Worm (Caenorhabditis elegans) whole organism, early embryonic: ENCODE data around the gene dagl-2.

ENCODE experiments used
- B0310.2 ChIP-seq: sonication (generic microtip); optimal IDR thresholded peaks from 2 replicates; lab custom pipeline; 2016; ENCODE audit warnings: mild to moderate bottlenecking, missing genetic modification characterization, missing compliant biosample characterization
- F13C5.2 ChIP-seq: sonication (generic microtip); optimal IDR thresholded peaks from 2 replicates; lab custom pipeline; 2017; ENCODE audit warnings: mild to moderate bottlenecking, missing genetic modification characterization, inconsistent platforms, missing compliant biosample characterization
- aly-1 ChIP-seq: sonication (generic microtip); optimal IDR thresholded peaks from 2 replicates; lab custom pipeline; 2016; ENCODE audit warnings: missing genetic modification characterization, missing compliant biosample characterization
- ama-1 ChIP-seq: fragments of 150-350 bp; optimal IDR thresholded peaks from 2 replicates; lab custom pipeline; 2014
- ceh-13 ChIP-seq: fragments of 200-800 bp; sonication (Bioruptor generic); optimal IDR thresholded peaks from 2 replicates; lab custom pipeline; 2018; ENCODE audit warnings: mild to moderate bottlenecking, missing genetic modification characterization, missing compliant biosample characterization
- ceh-36 ChIP-seq: sonication (generic microtip); optimal IDR thresholded peaks from 2 replicates; lab custom pipeline; 2016; ENCODE audit warnings: missing genetic modification characterization, inconsistent platforms, missing compliant biosample characterization
- flt-1 ChIP-seq: fragments of 200-800 bp; sonication (Bioruptor generic); IDR thresholded peaks from 2 replicates; pipeline ENCODE4 v1.3.6; 2022; ENCODE audit warnings: missing genetic modification characterization, missing compliant biosample characterization
- hmg-4 ChIP-seq: fragments of 200-800 bp; sonication (Bioruptor generic); optimal IDR thresholded peaks from 2 replicates; lab custom pipeline; 2018; ENCODE audit warnings: mild to moderate bottlenecking, missing genetic modification characterization, missing compliant biosample characterization
- hnd-1 ChIP-seq: sonication (generic microtip); optimal IDR thresholded peaks from 2 replicates; lab custom pipeline; 2016; ENCODE audit warnings: missing genetic modification characterization, missing compliant biosample characterization
- pes-1 ChIP-seq: fragments of 200-800 bp; sonication (Bioruptor generic); IDR thresholded peaks from 2 replicates; pipeline ENCODE4 v1.3.6; 2022; ENCODE audit warnings: missing genetic modification reagents, missing genetic modification characterization, missing compliant biosample characterization
- scrt-1 ChIP-seq: fragments of 200-800 bp; sonication (Bioruptor generic); IDR thresholded peaks from 2 replicates; pipeline ENCODE4 v1.3.6; 2022; ENCODE audit warnings: missing genetic modification characterization, missing compliant biosample characterization
- tbx-11 ChIP-seq: fragments of 200-800 bp; sonication (Bioruptor generic); IDR thresholded peaks from 2 replicates; pipeline ENCODE4 v1.3.6; 2022; ENCODE audit warnings: missing genetic modification characterization, missing compliant biosample characterization
- tra-4 ChIP-seq: sonication (generic microtip); optimal IDR thresholded peaks from 2 replicates; lab custom pipeline; 2017; ENCODE audit warnings: missing genetic modification characterization, missing compliant biosample characterization

DNA sequence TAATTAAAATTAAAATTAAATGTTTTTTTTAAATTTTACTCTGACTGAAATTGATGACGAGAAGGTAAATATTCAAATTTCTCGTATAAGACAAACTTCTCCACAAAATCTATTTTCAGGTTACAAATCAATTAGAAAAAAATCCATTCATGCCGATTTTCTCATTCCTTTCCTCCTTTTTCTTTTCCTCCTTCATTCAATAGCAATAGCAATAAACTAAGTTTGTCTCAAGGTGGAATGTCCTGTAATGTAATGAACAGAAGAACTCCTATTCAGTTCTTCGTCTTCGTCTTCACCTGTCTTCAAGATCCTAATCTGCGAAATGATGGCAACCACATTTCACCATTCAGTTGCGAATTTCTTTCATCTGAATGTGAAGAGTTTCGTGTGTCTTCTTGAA, 32.7 kb upstream of the dagl-2 start, which contains the start of gene dac-1:
- no peak for TF ChIP-seq F13C5.2
- no peak for TF ChIP-seq hnd-1
- TF ChIP-seq ama-1 (lab: Kevin White, UChicago), result no peak
- TF ChIP-seq scrt-1 (GFP tag; lab: Robert Waterston, UW), result no peak
- no peak for TF ChIP-seq tbx-11
- no peak for TF ChIP-seq hmg-4
- TF ChIP-seq flt-1 (GFP tag; lab: Robert Waterston, UW), result no peak
- TF ChIP-seq ceh-36 (tag; lab: Kevin White, UChicago), result no peak
- no peak for TF ChIP-seq tra-4 (tag; lab: Kevin White, UChicago)
- no peak for TF ChIP-seq aly-1 (tag; lab: Kevin White, UChicago)
- TF ChIP-seq ceh-13 (GFP tag; lab: Kevin White, UChicago), result no peak
- no peak for TF ChIP-seq pes-1 (GFP tag; lab: Robert Waterston, UW)
- TF ChIP-seq B0310.2, result no peak
